Fruit fly (Drosophila melanogaster): ENCODE data around the gene CG13912.

dm6 chr3L:1212113-1212512, 22.7 kb downstream of the CG13912 start:
- no peak for TF ChIP-seq pan (optimal IDR thresholded peaks at IDR 0.05)
- no peak for TF ChIP-seq Dll (optimal IDR thresholded peaks at IDR 0.05)
- TF ChIP-seq psq (optimal IDR thresholded peaks at IDR 0.05), result no peak
- no peak for TF ChIP-seq CG8478 (optimal IDR thresholded peaks at IDR 0.05)
- no peak for TF ChIP-seq usp (GFP tag; optimal IDR thresholded peaks at IDR 0.05)
- TF ChIP-seq EcR (GFP tag; optimal IDR thresholded peaks at IDR 0.05), result no peak

All from whole organism.